Fruit fly (Drosophila melanogaster) whole organism, embryonic: Measurements from ENCODE around the gene ND-24.

Experiments used
- B-H1 ChIP-seq: fragments of 200-800 bp; sonication (Bioruptor generic); IDR thresholded peaks from 3 replicates; pipeline ENCODE4 v1.3.6; 2022; ENCODE audit warnings: missing biosample characterization, missing genetic modification characterization
- Blimp-1 ChIP-seq: fragments of 200-800 bp; sonication (Bioruptor generic); optimal IDR thresholded peaks from 3 replicates; lab custom pipeline; 2018; ENCODE audit warnings: missing biosample characterization, missing genetic modification characterization, mild to moderate bottlenecking, moderate library complexity, missing genetic modification reagents
- CG10209 ChIP-seq: fragments of 200-800 bp; sonication (Bioruptor generic); optimal IDR thresholded peaks from 3 replicates; lab custom pipeline; 2017; ENCODE audit warnings: missing biosample characterization, mild to moderate bottlenecking, missing genetic modification characterization, missing genetic modification reagents
- CG1024 ChIP-seq: fragments of 200-800 bp; sonication (Bioruptor generic); IDR thresholded peaks from 2 replicates; pipeline ENCODE4 v1.3.6; 2022; ENCODE audit warnings: missing biosample characterization, missing genetic modification characterization
- CG10321 ChIP-seq: fragments of 200-800 bp; sonication (Bioruptor generic); IDR thresholded peaks from 2 replicates; pipeline ENCODE4 v1.3.6; 2022; ENCODE audit warnings: missing biosample characterization, missing genetic modification characterization
- CG12236 ChIP-seq: fragments of 200-800 bp; sonication (Bioruptor generic); optimal IDR thresholded peaks from 2 replicates; lab custom pipeline; 2016; ENCODE audit warnings: missing biosample characterization, missing genetic modification characterization
- CG12769 ChIP-seq: fragments of 200-800 bp; sonication (Bioruptor generic); optimal IDR thresholded peaks from 2 replicates; lab custom pipeline; 2019; ENCODE audit warnings: missing biosample characterization, mild to moderate bottlenecking, missing genetic modification characterization, moderate library complexity
- CG14441 ChIP-seq: fragments of 200-800 bp; sonication (Bioruptor generic); IDR thresholded peaks from 2 replicates; pipeline ENCODE4 v1.3.6; 2022; ENCODE audit warnings: missing biosample characterization, missing genetic modification characterization
- CG14667 ChIP-seq: fragments of 200-800 bp; sonication (Bioruptor generic); IDR thresholded peaks from 2 replicates; pipeline ENCODE4 v1.3.6; 2022; ENCODE audit warnings: missing biosample characterization, missing genetic modification characterization
- CG15269 ChIP-seq: fragments of 200-800 bp; sonication (Bioruptor generic); optimal IDR thresholded peaks from 2 replicates; lab custom pipeline; 2018; ENCODE audit warnings: missing biosample characterization, mild to moderate bottlenecking, missing genetic modification characterization, moderate library complexity
- CG1603 ChIP-seq: fragments of 200-800 bp; sonication (Bioruptor generic); optimal IDR thresholded peaks from 2 replicates; lab custom pipeline; 2019; ENCODE audit warnings: missing biosample characterization, mild to moderate bottlenecking, missing genetic modification characterization, moderate library complexity
- CG17186 ChIP-seq: fragments of 200-800 bp; sonication (Bioruptor generic); optimal IDR thresholded peaks from 3 replicates; lab custom pipeline; 2017; ENCODE audit warnings: missing biosample characterization, missing genetic modification reagents, missing genetic modification characterization
- CG17612 ChIP-seq: fragments of 200-800 bp; sonication (Bioruptor generic); IDR thresholded peaks from 2 replicates; pipeline ENCODE4 v1.3.6; 2022; ENCODE audit warnings: missing biosample characterization, missing genetic modification characterization
- CG18599 ChIP-seq: fragments of 200-800 bp; sonication (Bioruptor generic); optimal IDR thresholded peaks from 3 replicates; lab custom pipeline; 2017; ENCODE audit warnings: missing biosample characterization, missing genetic modification characterization, mild to moderate bottlenecking, moderate library complexity, missing genetic modification reagents
- CG2120 ChIP-seq: fragments of 200-800 bp; sonication (Bioruptor generic); optimal IDR thresholded peaks from 3 replicates; lab custom pipeline; 2016; ENCODE audit warnings: missing biosample characterization, missing genetic modification characterization
- CG31441 ChIP-seq: fragments of 200-800 bp; sonication (Bioruptor generic); IDR thresholded peaks from 2 replicates; pipeline ENCODE4 v1.3.6; 2022; ENCODE audit warnings: missing biosample characterization, missing genetic modification characterization
- CG33213 ChIP-seq: fragments of 200-800 bp; sonication (Bioruptor generic); optimal IDR thresholded peaks from 3 replicates; lab custom pipeline; 2016; ENCODE audit warnings: missing biosample characterization, missing genetic modification characterization
- CG3407 ChIP-seq: fragments of 200-800 bp; sonication (Bioruptor generic); optimal IDR thresholded peaks from 2 replicates; lab custom pipeline; 2018; ENCODE audit warnings: missing biosample characterization, mild to moderate bottlenecking, missing genetic modification characterization
- CG7928 ChIP-seq: fragments of 200-800 bp; sonication (Bioruptor generic); optimal IDR thresholded peaks from 2 replicates; lab custom pipeline; 2017; ENCODE audit warnings: missing biosample characterization, mild to moderate bottlenecking, missing genetic modification characterization
- CG8359 ChIP-seq: fragments of 200-800 bp; sonication (Bioruptor generic); optimal IDR thresholded peaks from 2 replicates; lab custom pipeline; 2017; ENCODE audit warnings: missing biosample characterization, mild to moderate bottlenecking, missing genetic modification characterization, borderline replicate concordance
- CG8924 ChIP-seq: fragments of 200-800 bp; optimal IDR thresholded peaks from 3 replicates; lab custom pipeline; 2019; ENCODE audit warnings: missing biosample characterization, mild to moderate bottlenecking, missing genetic modification characterization, moderate library complexity
- Camta ChIP-seq: fragments of 200-800 bp; sonication (Bioruptor generic); optimal IDR thresholded peaks from 2 replicates; lab custom pipeline; 2016; ENCODE audit warnings: missing biosample characterization, missing genetic modification characterization
- CkIIα-i1 ChIP-seq: fragments of 200-800 bp; sonication (Bioruptor generic); IDR thresholded peaks from 2 replicates; pipeline ENCODE4 v1.3.6; 2022; ENCODE audit warnings: missing biosample characterization, missing genetic modification characterization
- CoRest ChIP-seq: fragments of 200-800 bp; sonication (Bioruptor generic); optimal IDR thresholded peaks from 3 replicates; lab custom pipeline; 2018; ENCODE audit warnings: missing biosample characterization, mild to moderate bottlenecking, missing genetic modification characterization, moderate library complexity
- D19A ChIP-seq: fragments of 200-800 bp; optimal IDR thresholded peaks from 3 replicates; lab custom pipeline; 2019; ENCODE audit warnings: missing biosample characterization, mild to moderate bottlenecking, missing genetic modification characterization, moderate library complexity
- Gug ChIP-seq: fragments of 200-800 bp; sonication (Bioruptor generic); IDR thresholded peaks from 4 replicates; pipeline ENCODE4 v1.3.6; 2022; ENCODE audit warnings: missing biosample characterization, missing genetic modification characterization
- Hmr ChIP-seq: fragments of 200-800 bp; sonication (Bioruptor generic); optimal IDR thresholded peaks from 3 replicates; lab custom pipeline; 2017; ENCODE audit warnings: mild to moderate bottlenecking, missing biosample characterization, missing genetic modification reagents, missing genetic modification characterization
- Hr51 ChIP-seq, 2 experiments: fragments of 200-800 bp; sonication (Bioruptor generic); optimal IDR thresholded peaks; 2 replicates in 1 of 2; 3 replicates in 1 of 2; lab custom pipeline; 2016 to 2018; ENCODE audit warnings: missing biosample characterization in 2 of 2, missing genetic modification characterization in 2 of 2, mild to moderate bottlenecking in 1 of 2, moderate library complexity in 1 of 2
- Hsf ChIP-seq: fragments of 200-800 bp; sonication (Bioruptor generic); optimal IDR thresholded peaks from 3 replicates; lab custom pipeline; 2016; ENCODE audit warnings: missing biosample characterization, missing genetic modification characterization
- Jarid2 ChIP-seq: fragments of 200-800 bp; sonication (Bioruptor generic); optimal IDR thresholded peaks from 3 replicates; lab custom pipeline; 2017; ENCODE audit warnings: mild to moderate bottlenecking, missing biosample characterization, missing genetic modification reagents, missing genetic modification characterization
- Lhr ChIP-seq: fragments of 200-800 bp; sonication (Bioruptor generic); optimal IDR thresholded peaks from 3 replicates; lab custom pipeline; 2017; ENCODE audit warnings: mild to moderate bottlenecking, missing biosample characterization, missing genetic modification reagents, missing genetic modification characterization
- NK7.1 ChIP-seq: fragments of 200-800 bp; sonication (Bioruptor generic); optimal IDR thresholded peaks from 3 replicates; lab custom pipeline; 2016; ENCODE audit warnings: missing biosample characterization, missing genetic modification characterization
- PHDP ChIP-seq: fragments of 200-800 bp; sonication (Bioruptor generic); optimal IDR thresholded peaks from 3 replicates; lab custom pipeline; 2018; ENCODE audit warnings: missing biosample characterization, mild to moderate bottlenecking, missing genetic modification characterization, moderate library complexity
- Pdp1 ChIP-seq, 2 experiments: fragments of 200-800 bp; sonication (Bioruptor generic); optimal IDR thresholded peaks; 3 replicates each; lab custom pipeline; 2016; ENCODE audit warnings: missing biosample characterization in 2 of 2, missing genetic modification characterization in 2 of 2, mild to moderate bottlenecking in 1 of 2, moderate library complexity in 1 of 2
- Sox102F ChIP-seq: fragments of 200-800 bp; sonication (Bioruptor generic); optimal IDR thresholded peaks from 2 replicates; lab custom pipeline; 2018; ENCODE audit warnings: missing biosample characterization, mild to moderate bottlenecking, missing genetic modification characterization, moderate library complexity
- br ChIP-seq: fragments of >200 bp; optimal IDR thresholded peaks from 2 replicates; lab custom pipeline; 2017
- chinmo ChIP-seq: fragments of 200-800 bp; sonication (Bioruptor generic); IDR thresholded peaks from 4 replicates; pipeline ENCODE4 v1.3.6; 2022; ENCODE audit warnings: missing biosample characterization, missing genetic modification characterization; ENCODE audit not compliant: partially characterized antibody
- da ChIP-seq: fragments of 200-800 bp; sonication (Bioruptor generic); optimal IDR thresholded peaks from 2 replicates; lab custom pipeline; 2016; ENCODE audit warnings: missing biosample characterization, missing genetic modification characterization
- en ChIP-seq: fragments of 200-800 bp; sonication (Bioruptor generic); optimal IDR thresholded peaks from 2 replicates; lab custom pipeline; 2016; ENCODE audit warnings: missing biosample characterization, missing genetic modification characterization
- eve ChIP-seq, 2 experiments: fragments of >200 bp; optimal IDR thresholded peaks; 2 replicates each; lab custom pipeline; 2017; ENCODE audit warnings: missing biosample characterization in 2 of 2, missing genetic modification characterization in 2 of 2
- ftz-f1 ChIP-seq: fragments of 200-800 bp; sonication (Bioruptor generic); optimal IDR thresholded peaks from 2 replicates; lab custom pipeline; 2016; ENCODE audit warnings: missing biosample characterization, missing genetic modification characterization
- knrl ChIP-seq: fragments of 200-800 bp; sonication (Bioruptor generic); IDR thresholded peaks from 3 replicates; pipeline ENCODE4 v1.3.6; 2022; ENCODE audit warnings: missing biosample characterization, missing genetic modification characterization; ENCODE audit not compliant: partially characterized antibody
- mirr ChIP-seq: fragments of 200-800 bp; sonication (Bioruptor generic); optimal IDR thresholded peaks from 3 replicates; lab custom pipeline; 2018; ENCODE audit warnings: missing biosample characterization, mild to moderate bottlenecking, missing genetic modification characterization
- rib ChIP-seq: fragments of 200-800 bp; sonication (Bioruptor generic); IDR thresholded peaks from 2 replicates; pipeline ENCODE4 v1.3.6; 2022; ENCODE audit warnings: missing biosample characterization, missing genetic modification characterization
- ro ChIP-seq: fragments of 200-800 bp; sonication (Bioruptor generic); IDR thresholded peaks from 2 replicates; pipeline ENCODE4 v1.3.6; 2022; ENCODE audit warnings: missing biosample characterization, missing genetic modification characterization
- row ChIP-seq: fragments of 200-800 bp; sonication (Bioruptor generic); IDR thresholded peaks from 3 replicates; pipeline ENCODE4 v1.3.6; 2022; ENCODE audit warnings: missing biosample characterization, missing genetic modification characterization
- scrt ChIP-seq: fragments of 200-800 bp; sonication (Bioruptor generic); optimal IDR thresholded peaks from 2 replicates; lab custom pipeline; 2018; ENCODE audit warnings: missing biosample characterization, mild to moderate bottlenecking, missing genetic modification characterization, moderate library complexity
- sens ChIP-seq: fragments of 200-800 bp; sonication (Bioruptor generic); peaks from one replicate; lab custom pipeline; 2016; ENCODE audit warnings: missing biosample characterization, missing genetic modification characterization
- slou ChIP-seq: fragments of 200-800 bp; sonication (Bioruptor generic); optimal IDR thresholded peaks from 3 replicates; lab custom pipeline; 2016; ENCODE audit warnings: missing biosample characterization, missing genetic modification characterization
- usp ChIP-seq: fragments of >200 bp; optimal IDR thresholded peaks from 2 replicates; lab custom pipeline; 2017; ENCODE audit warnings: missing biosample characterization, missing genetic modification characterization
- zen2 ChIP-seq: fragments of 200-800 bp; sonication (Bioruptor generic); IDR thresholded peaks from 3 replicates; pipeline ENCODE4 v1.3.6; 2022; ENCODE audit warnings: missing biosample characterization, missing genetic modification characterization; ENCODE audit not compliant: partially characterized antibody

Gene ND-24

dm6 chrX:17588134-17588533, 43.8 kb upstream of the ND-24 start (continued):
- TF ChIP-seq Hsf (GFP tag; lab: Kevin White, UChicago): no peak
- TF ChIP-seq Camta (GFP tag; lab: Kevin White, UChicago): no peak
- TF ChIP-seq CG17186 (GFP tag; lab: Kevin White, UChicago): no peak
- TF ChIP-seq ftz-f1 (GFP tag; lab: Kevin White, UChicago): no peak
- TF ChIP-seq CG1024: no peak
- peak in 1 of 2 experiments; percentile 76 for TF ChIP-seq eve (GFP tag; optimal IDR thresholded peaks at IDR 0.05; lab: Kevin White, UChicago)
- no peak for TF ChIP-seq CG17612 (GFP tag; lab: Robert Waterston, UW)
- TF ChIP-seq CG10321: 0 out of 2 replicates have a peak, but pooled peaks have one; percentile 9
- TF ChIP-seq Hr51 (GFP tag; optimal IDR thresholded peaks at IDR 0.05; lab: Kevin White, UChicago): peak in 1 of 2 experiments; percentile 56
- TF ChIP-seq sens (GFP tag; lab: Kevin White, UChicago): peak; percentile 71
- TF ChIP-seq Jarid2 (GFP tag; lab: Kevin White, UChicago): no peak
- no peak for TF ChIP-seq B-H1 (GFP tag; lab: Robert Waterston, UW)
- no peak for TF ChIP-seq CkIIα-i1
- TF ChIP-seq zen2 (GFP tag; lab: Robert Waterston, UW): no peak
- TF ChIP-seq D19A (tag; lab: Kevin White, UChicago): no peak
- no peak for TF ChIP-seq CG14667 (GFP tag; lab: Robert Waterston, UW)
- TF ChIP-seq Pdp1 (GFP tag; optimal IDR thresholded peaks at IDR 0.05; lab: Kevin White, UChicago): peak in 1 of 2 experiments; percentile 39
- TF ChIP-seq ro (GFP tag; lab: Robert Waterston, UW): no peak
- no peak for TF ChIP-seq en (GFP tag; lab: Kevin White, UChicago)
- 0 out of 2 replicates have a peak, but pooled peaks have one; percentile 15 for TF ChIP-seq CG31441
- peak; percentile 22 for TF ChIP-seq CG12769 (tag; lab: Kevin White, UChicago)
- peak; percentile 37 for TF ChIP-seq PHDP (tag; lab: Kevin White, UChicago)
- no peak for TF ChIP-seq Gug (GFP tag; lab: Robert Waterston, UW)
- TF ChIP-seq CoRest (tag; lab: Kevin White, UChicago): peak; percentile 19
- peak; percentile 42 for TF ChIP-seq CG15269
- TF ChIP-seq Hmr (GFP tag; lab: Kevin White, UChicago): no peak
- no peak for TF ChIP-seq CG8924
- no peak for TF ChIP-seq CG8359
- no peak for TF ChIP-seq CG7928 (GFP tag; lab: Kevin White, UChicago)
- peak; percentile 43 for TF ChIP-seq row (GFP tag; lab: Robert Waterston, UW)
- no peak for TF ChIP-seq da (GFP tag; lab: Kevin White, UChicago)
- peak; percentile 16 for TF ChIP-seq Sox102F (GFP tag; lab: Kevin White, UChicago)
- TF ChIP-seq scrt: no peak
- no peak for TF ChIP-seq CG14441
- no peak for TF ChIP-seq Lhr (GFP tag; lab: Kevin White, UChicago)
- TF ChIP-seq CG18599 (GFP tag; lab: Kevin White, UChicago): peak; percentile 6
- TF ChIP-seq CG10209 (GFP tag; lab: Kevin White, UChicago): peak; percentile 14
- no peak for TF ChIP-seq rib
- no peak for TF ChIP-seq NK7.1
- no peak for TF ChIP-seq chinmo (GFP tag; lab: Robert Waterston, UW)
- peak; percentile 32 for TF ChIP-seq CG1603 (tag; lab: Kevin White, UChicago)
- no peak for TF ChIP-seq slou
- no peak for TF ChIP-seq CG33213
- peak; percentile 9 for TF ChIP-seq CG2120 (GFP tag; lab: Kevin White, UChicago)
- TF ChIP-seq CG12236 (GFP tag; lab: Kevin White, UChicago): no peak
- no peak for TF ChIP-seq knrl
- TF ChIP-seq br (lab: Kevin White, UChicago): no peak
- peak; percentile 40 for TF ChIP-seq Blimp-1 (GFP tag; lab: Kevin White, UChicago)
- no peak for TF ChIP-seq mirr (GFP tag; lab: Kevin White, UChicago)
- TF ChIP-seq CG3407 (GFP tag; lab: Kevin White, UChicago): no peak
- no peak for TF ChIP-seq usp (GFP tag; lab: Kevin White, UChicago)
